Worm (Caenorhabditis elegans): Measurements from ENCODE around the gene F21D5.4.

- no peak for TF ChIP-seq hmbx-1 (tag; optimal IDR thresholded peaks at IDR 0.05)
- TF ChIP-seq ama-1 (optimal IDR thresholded peaks at IDR 0.05) = no peak
- no peak for TF ChIP-seq pes-1 (GFP tag; IDR thresholded peaks at IDR 0.05)
- no peak for TF ChIP-seq ceh-36 (tag; optimal IDR thresholded peaks at IDR 0.05)
- no peak for TF ChIP-seq scrt-1 (GFP tag; IDR thresholded peaks at IDR 0.05)
- TF ChIP-seq hnd-1 (tag; optimal IDR thresholded peaks at IDR 0.05) = no peak
- TF ChIP-seq tbx-11 (GFP tag; IDR thresholded peaks at IDR 0.05) = no peak
- no peak for TF ChIP-seq flt-1 (GFP tag; IDR thresholded peaks at IDR 0.05)
- TF ChIP-seq F13C5.2 (tag; optimal IDR thresholded peaks at IDR 0.05) = no peak
- no peak for TF ChIP-seq hmg-4 (GFP tag; optimal IDR thresholded peaks at IDR 0.05)
- TF ChIP-seq tbx-37 (GFP tag; conservative IDR thresholded peaks at IDR 0.05) = no peak
- TF ChIP-seq ceh-13 (GFP tag; optimal IDR thresholded peaks at IDR 0.05) = no peak
These were observed 24.0 kb downstream of the F21D5.4 start, which contains the start of the genes F20C5.11 and klp-11 for ce11 chrIV:8761896-8762295.
